Worm (Caenorhabditis elegans) whole organism, young adult: ENCODE results near the gene clec-31.

ENCODE experiments used
- B0336.3 ChIP-seq: fragments of 200-800 bp; sonication (Bioruptor generic); IDR thresholded peaks from 2 replicates; pipeline ENCODE4 v1.3.6; 2022; ENCODE audit warnings: missing genetic modification characterization, missing compliant biosample characterization
- C17E4.6 ChIP-seq: fragments of 200-800 bp; sonication (Bioruptor generic); IDR thresholded peaks from 2 replicates; pipeline ENCODE4 v1.3.6; 2022; ENCODE audit warnings: missing genetic modification reagents, missing genetic modification characterization, missing compliant biosample characterization
- F22D6.2 ChIP-seq: sonication (generic microtip); optimal IDR thresholded peaks from 2 replicates; lab custom pipeline; 2016; ENCODE audit warnings: mild to moderate bottlenecking, missing genetic modification characterization, missing compliant biosample characterization
- F33H1.4 ChIP-seq: fragments of 200-800 bp; sonication (Bioruptor generic); IDR thresholded peaks from 2 replicates; pipeline ENCODE4 v1.3.6; 2022; ENCODE audit warnings: missing genetic modification reagents, missing genetic modification characterization, missing compliant biosample characterization
- F39B2.1 ChIP-seq: fragments of 200-800 bp; sonication (Bioruptor generic); IDR thresholded peaks from 2 replicates; pipeline ENCODE4 v1.3.6; 2022; ENCODE audit warnings: missing genetic modification reagents, missing genetic modification characterization, missing compliant biosample characterization
- F52B5.7 ChIP-seq: sonication (generic microtip); optimal IDR thresholded peaks from 2 replicates; lab custom pipeline; 2016; ENCODE audit warnings: mild to moderate bottlenecking, missing genetic modification characterization, missing compliant biosample characterization
- K11D2.4 ChIP-seq: fragments of 200-800 bp; sonication (Bioruptor generic); IDR thresholded peaks from 2 replicates; pipeline ENCODE4 v1.3.6; 2022; ENCODE audit warnings: missing genetic modification reagents, missing genetic modification characterization, missing compliant biosample characterization
- Y67H2A.10 ChIP-seq: fragments of 200-800 bp; sonication (Bioruptor generic); conservative IDR thresholded peaks from 2 replicates; pipeline ENCODE4 v1.3.6; 2022; ENCODE audit warnings: missing genetic modification reagents, missing genetic modification characterization, missing compliant biosample characterization
- aptf-2 ChIP-seq: fragments of 200-800 bp; sonication (Bioruptor generic); conservative IDR thresholded peaks from 2 replicates; pipeline ENCODE4 v1.3.6; 2022; ENCODE audit warnings: missing genetic modification reagents, missing genetic modification characterization, missing compliant biosample characterization
- athp-1 ChIP-seq: sonication (generic microtip); optimal IDR thresholded peaks from 2 replicates; lab custom pipeline; 2017; ENCODE audit warnings: mild to moderate bottlenecking, missing genetic modification characterization, missing compliant biosample characterization
- bed-1 ChIP-seq: fragments of 200-800 bp; sonication (Bioruptor generic); IDR thresholded peaks from 2 replicates; pipeline ENCODE4 v1.3.6; 2022; ENCODE audit warnings: missing genetic modification reagents, missing genetic modification characterization, missing compliant biosample characterization
- ccch-3 ChIP-seq: fragments of 200-800 bp; sonication (Bioruptor generic); optimal IDR thresholded peaks from 2 replicates; lab custom pipeline; 2018; ENCODE audit warnings: mild to moderate bottlenecking, missing genetic modification characterization, missing compliant biosample characterization
- ceh-27 ChIP-seq: fragments of 200-800 bp; sonication (Bioruptor generic); optimal IDR thresholded peaks from 2 replicates; lab custom pipeline; 2018; ENCODE audit warnings: mild to moderate bottlenecking, missing genetic modification characterization, moderate library complexity, missing compliant biosample characterization
- ceh-91 ChIP-seq: fragments of 200-800 bp; sonication (Bioruptor generic); IDR thresholded peaks from 2 replicates; pipeline ENCODE4 v1.3.6; 2022; ENCODE audit warnings: missing genetic modification reagents, missing genetic modification characterization, missing compliant biosample characterization
- dpff-1 ChIP-seq: sonication (generic microtip); optimal IDR thresholded peaks from 2 replicates; lab custom pipeline; 2017; ENCODE audit warnings: mild to moderate bottlenecking, missing genetic modification characterization, missing compliant biosample characterization
- ekl-4 ChIP-seq: fragments of 200-800 bp; sonication (Bioruptor generic); IDR thresholded peaks from 2 replicates; pipeline ENCODE4 v1.3.6; 2022; ENCODE audit warnings: missing genetic modification reagents, missing genetic modification characterization, missing compliant biosample characterization
- fkh-3 ChIP-seq: sonication (generic microtip); optimal IDR thresholded peaks from 2 replicates; lab custom pipeline; 2016; ENCODE audit warnings: mild to moderate bottlenecking, missing genetic modification characterization, missing compliant biosample characterization
- hlh-26 ChIP-seq: fragments of 200-800 bp; sonication (Bioruptor generic); conservative IDR thresholded peaks from 2 replicates; pipeline ENCODE4 v1.3.6; 2022; ENCODE audit warnings: missing genetic modification reagents, missing genetic modification characterization, missing compliant biosample characterization
- hrde-1 ChIP-seq: sonication (generic microtip); optimal IDR thresholded peaks from 2 replicates; lab custom pipeline; 2016; ENCODE audit warnings: missing genetic modification characterization, mild to moderate bottlenecking, missing compliant biosample characterization, moderate library complexity, missing genotype, missing genetic modification reagents, borderline replicate concordance
- lin-26 ChIP-seq: fragments of 200-800 bp; sonication (Bioruptor generic); IDR thresholded peaks from 2 replicates; pipeline ENCODE4 v1.3.6; 2022; ENCODE audit warnings: missing genetic modification reagents, missing genetic modification characterization, missing compliant biosample characterization
- lin-54 ChIP-seq: fragments of 200-800 bp; sonication (Bioruptor generic); optimal IDR thresholded peaks from 2 replicates; lab custom pipeline; 2018; ENCODE audit warnings: mild to moderate bottlenecking, missing genetic modification characterization, missing compliant biosample characterization
- lir-1 ChIP-seq: fragments of 200-800 bp; sonication (Bioruptor generic); conservative IDR thresholded peaks from 2 replicates; pipeline ENCODE4 v1.3.6; 2022; ENCODE audit warnings: missing genetic modification reagents, missing genetic modification characterization, missing compliant biosample characterization
- lsl-1 ChIP-seq: fragments of 200-800 bp; sonication (Bioruptor generic); optimal IDR thresholded peaks from 2 replicates; lab custom pipeline; 2018; ENCODE audit warnings: mild to moderate bottlenecking, missing genetic modification characterization, moderate library complexity, missing compliant biosample characterization
- madf-10 ChIP-seq: sonication (generic microtip); optimal IDR thresholded peaks from 2 replicates; lab custom pipeline; 2016; ENCODE audit warnings: mild to moderate bottlenecking, missing genetic modification characterization, missing compliant biosample characterization
- mes-4 ChIP-seq: sonication (generic microtip); optimal IDR thresholded peaks from 2 replicates; lab custom pipeline; 2016; ENCODE audit warnings: missing genotype, missing genetic modification characterization, missing compliant biosample characterization
- mxl-1 ChIP-seq: sonication (generic microtip); optimal IDR thresholded peaks from 2 replicates; lab custom pipeline; 2016; ENCODE audit warnings: missing genetic modification characterization, missing compliant biosample characterization
- nfya-2 ChIP-seq: fragments of 200-800 bp; sonication (Bioruptor generic); IDR thresholded peaks from 2 replicates; pipeline ENCODE4 v1.3.6; 2022; ENCODE audit warnings: missing genetic modification reagents, missing genetic modification characterization, missing compliant biosample characterization
- pbrm-1 ChIP-seq: fragments of 200-800 bp; sonication (Bioruptor generic); IDR thresholded peaks from 2 replicates; pipeline ENCODE4 v1.3.6; 2022; ENCODE audit warnings: missing genetic modification reagents, missing genetic modification characterization, missing compliant biosample characterization
- pha-4 ChIP-seq: fragments of 150-350 bp; sonication (generic microtip); optimal IDR thresholded peaks from 2 replicates; lab custom pipeline; 2014; ENCODE audit warnings: missing biosample characterization, missing genetic modification reagents, missing genetic modification characterization
- rec-8 ChIP-seq, 2 experiments: sonication (generic microtip); optimal IDR thresholded peaks; 2 replicates each; lab custom pipeline; 2016; ENCODE audit warnings: mild to moderate bottlenecking in 2 of 2, missing genetic modification characterization in 2 of 2, missing genetic modification reagents in 2 of 2, missing genotype in 2 of 2, missing biosample characterization in 1 of 2, missing compliant biosample characterization in 1 of 2, moderate library complexity in 1 of 2
- snpc-3.4 ChIP-seq: sonication (generic microtip); optimal IDR thresholded peaks from 2 replicates; lab custom pipeline; 2017; ENCODE audit warnings: missing genetic modification characterization, mild to moderate bottlenecking, missing compliant biosample characterization, antibody characterized with exemption, moderate library complexity, missing genotype, missing genetic modification reagents
- tbp1 ChIP-seq: fragments of 200-800 bp; sonication (Bioruptor generic); optimal IDR thresholded peaks from 2 replicates; lab custom pipeline; 2018; ENCODE audit warnings: mild to moderate bottlenecking, missing genetic modification characterization, missing compliant biosample characterization
- tlf-1 ChIP-seq: fragments of 200-800 bp; sonication (Bioruptor generic); optimal IDR thresholded peaks from 2 replicates; lab custom pipeline; 2018; ENCODE audit warnings: mild to moderate bottlenecking, missing genetic modification characterization, missing compliant biosample characterization
- xnd-1 ChIP-seq: sonication (generic microtip); optimal IDR thresholded peaks from 2 replicates; lab custom pipeline; 2016; ENCODE audit warnings: missing genotype, missing genetic modification reagents, missing genetic modification characterization, missing compliant biosample characterization
- zfh-2 ChIP-seq: fragments of 200-800 bp; sonication (Bioruptor generic); conservative IDR thresholded peaks from 2 replicates; pipeline ENCODE4 v1.3.6; 2022; ENCODE audit warnings: missing genetic modification reagents, missing genetic modification characterization, missing compliant biosample characterization

The clec-31 gene

DNA sequence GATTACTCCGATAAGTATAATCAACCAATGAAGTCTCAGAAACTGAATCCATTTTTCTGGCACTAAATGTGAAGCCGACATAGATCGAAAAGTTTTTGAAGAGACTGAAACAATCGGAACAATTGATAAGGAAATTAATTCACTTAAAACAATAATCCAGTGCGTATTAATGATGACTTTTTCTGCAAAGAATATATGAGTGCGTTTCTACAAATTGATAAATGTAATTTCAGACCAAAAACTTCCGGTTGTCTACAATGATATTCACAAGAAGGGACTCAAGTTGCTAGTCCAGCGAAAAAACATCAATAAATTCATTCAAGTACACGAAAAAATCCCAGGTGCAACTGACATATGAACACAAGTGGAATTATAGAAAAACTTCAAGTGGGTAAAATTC lies 11.9 kb upstream of the clec-31 start, which contains the start of gene clec-33:
TSS of gene clec-33 (minus strand) at position 101 of the 400 bp plus-strand sequence.
- no peak for TF ChIP-seq tbp1 (GFP tag; lab: Kevin White, UChicago)
- no peak for TF ChIP-seq tlf-1 (GFP tag; lab: Kevin White, UChicago)
- TF ChIP-seq K11D2.4: no peak
- no peak for TF ChIP-seq Y67H2A.10 (GFP tag; lab: Robert Waterston, UW)
- no peak for TF ChIP-seq pbrm-1
- no peak for TF ChIP-seq hlh-26
- TF ChIP-seq lin-54: no peak
- TF ChIP-seq F33H1.4: no peak
- no peak for TF ChIP-seq madf-10 (tag; lab: Kevin White, UChicago)

DNA sequence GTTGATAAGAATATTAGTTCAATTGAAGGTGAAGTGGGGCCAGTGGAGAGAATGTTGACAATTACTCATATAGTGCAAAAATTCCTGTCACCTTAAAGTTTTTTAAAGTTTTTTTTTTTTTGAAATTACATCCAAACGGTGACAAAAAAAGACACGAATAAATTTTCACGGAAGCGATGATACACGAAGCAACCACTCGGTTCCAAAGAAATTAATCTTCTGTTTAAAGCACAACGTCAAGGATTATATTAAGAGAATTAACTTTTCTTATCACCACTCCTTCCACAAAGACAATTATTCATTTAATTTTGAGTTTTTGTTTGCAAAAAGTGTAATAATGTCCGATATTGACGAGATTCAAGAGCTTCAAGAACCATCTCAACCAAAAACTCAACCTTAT lies 7.5 kb upstream of the clec-31 start, which contains the start of gene clec-28:
TSS of gene clec-28 (plus strand) at position 301 of the 400 bp plus-strand sequence.
- TF ChIP-seq mxl-1 (tag; lab: Kevin White, UChicago) (no peak), nfya-2 (GFP tag; lab: Robert Waterston, UW) (no peak), lin-26 (no peak), pha-4 (tag; lab: Kevin White, UChicago) (no peak), tlf-1 (GFP tag; lab: Kevin White, UChicago) (no peak), zfh-2 (no peak), hrde-1 (tag; lab: Kevin White, UChicago) (no peak), fkh-3 (no peak), ccch-3 (no peak), lin-54 (no peak), C17E4.6 (GFP tag; lab: Robert Waterston, UW) (no peak), ceh-27 (no peak), lsl-1 (no peak), F22D6.2 (tag; lab: Kevin White, UChicago) (no peak), ekl-4 (GFP tag; lab: Robert Waterston, UW) (no peak), F39B2.1 (GFP tag; lab: Robert Waterston, UW) (no peak), bed-1 (GFP tag; lab: Robert Waterston, UW) (no peak), athp-1 (no peak)

- TF ChIP-seq snpc-3.4 (tag; lab: Kevin White, UChicago): no peak
- no peak for TF ChIP-seq xnd-1 (tag; lab: Kevin White, UChicago)
- no peak for TF ChIP-seq dpff-1
- no peak for TF ChIP-seq B0336.3
- TF ChIP-seq rec-8 (tag; optimal IDR thresholded peaks at IDR 0.05; lab: Kevin White, UChicago): no peak
- no peak for TF ChIP-seq lin-26
- TF ChIP-seq F52B5.7: no peak
- TF ChIP-seq ceh-91 (GFP tag; lab: Robert Waterston, UW): no peak
- TF ChIP-seq mes-4 (tag; lab: Kevin White, UChicago): no peak
- TF ChIP-seq lir-1 (GFP tag; lab: Robert Waterston, UW): no peak
- no peak for TF ChIP-seq C17E4.6 (GFP tag; lab: Robert Waterston, UW)
- TF ChIP-seq F22D6.2 (tag; lab: Kevin White, UChicago): no peak
- TF ChIP-seq aptf-2 (GFP tag; lab: Robert Waterston, UW): no peak
Measured at ce11 chrV:16861719-16862118, 3.8 kb upstream of the clec-31 start, which contains the start of the genes clec-32 and clec-24. clec-32 (minus strand) TSS chrV:16861819. clec-24 (plus strand) TSS chrV:16862012.
